Fruit fly (Drosophila melanogaster) whole organism, wandering third instar larva: ENCODE results near the gene CG33510.

ENCODE experiments used
- Abd-B ChIP-seq: fragments of >200 bp; optimal IDR thresholded peaks from 2 replicates; lab custom pipeline; 2017; ENCODE audit warnings: missing biosample characterization, missing genetic modification characterization
- br ChIP-seq: fragments of 200-800 bp; sonication (Bioruptor generic); optimal IDR thresholded peaks from 2 replicates; lab custom pipeline; 2016; ENCODE audit warnings: missing biosample characterization, missing genetic modification characterization
- lola ChIP-seq: fragments of >200 bp; optimal IDR thresholded peaks from 2 replicates; lab custom pipeline; 2017; ENCODE audit warnings: missing biosample characterization, missing genetic modification characterization
- psq ChIP-seq: fragments of 200-800 bp; sonication (Bioruptor generic); optimal IDR thresholded peaks from 3 replicates; lab custom pipeline; 2017; ENCODE audit warnings: missing biosample characterization, mild to moderate bottlenecking, missing genetic modification characterization, moderate library complexity
- rgr ChIP-seq: fragments of 200-800 bp; sonication (Bioruptor generic); optimal IDR thresholded peaks from 3 replicates; lab custom pipeline; 2016; ENCODE audit warnings: missing biosample characterization, mild to moderate bottlenecking, missing genetic modification characterization

- no peak for TF ChIP-seq rgr
- TF ChIP-seq br (GFP tag; lab: Kevin White, UChicago) = no peak
- TF ChIP-seq psq (GFP tag; lab: Kevin White, UChicago) = no peak
- TF ChIP-seq Abd-B (GFP tag; lab: Kevin White, UChicago) = no peak
- TF ChIP-seq lola (GFP tag; lab: Kevin White, UChicago) = no peak
These were observed 6.3 kb downstream of the CG33510 start for dm6 chr2L:21077849-21078248.
